Fruit fly (Drosophila melanogaster): ENCODE measurements around the gene CG34238.

The CG34238 gene

dm6 chr3L:10648431-10648830 lies 22.1 kb downstream of the CG34238 start:
- TF ChIP-seq CG9948 (tag; optimal IDR thresholded peaks at IDR 0.05) (peak; percentile 22), gl (tag; optimal IDR thresholded peaks at IDR 0.05) (peak; percentile 15), rn (GFP tag; IDR thresholded peaks at IDR 0.05) (no peak), CG14655 (GFP tag; optimal IDR thresholded peaks at IDR 0.05) (peak; percentile 45), fd96Ca (GFP tag; IDR thresholded peaks at IDR 0.05) (0 out of 3 replicates have a peak, but pooled peaks have one; percentile 51), CG10348 (GFP tag; IDR thresholded peaks at IDR 0.05) (no peak), Pif1B (GFP tag; optimal IDR thresholded peaks at IDR 0.05) (peak; percentile 35), Ets98B (GFP tag; IDR thresholded peaks at IDR 0.05) (peak; percentile 62), EcR (GFP tag; optimal IDR thresholded peaks at IDR 0.05) (no peak), CG8301 (tag; optimal IDR thresholded peaks at IDR 0.05) (peak; percentile 53), CG12605 (GFP tag; IDR thresholded peaks at IDR 0.05) (peak; percentile 51; the same call in 1 of the 2 replicates), CG17806 (tag; optimal IDR thresholded peaks at IDR 0.05) (peak; percentile 50), Snoo (tag; optimal IDR thresholded peaks at IDR 0.05) (no peak), D1 (tag; optimal IDR thresholded peaks at IDR 0.05) (no peak), CG13204 (GFP tag; optimal IDR thresholded peaks at IDR 0.05) (no peak), CG34367 (tag; optimal IDR thresholded peaks at IDR 0.05) (peak; percentile 48), Pif1A (GFP tag; optimal IDR thresholded peaks at IDR 0.05) (peak; percentile 63), CG32121 (GFP tag; IDR thresholded peaks at IDR 0.05) (peak; percentile 47), CG15710 (tag; optimal IDR thresholded peaks at IDR 0.05) (peak; percentile 39), CG4496 (GFP tag; IDR thresholded peaks at IDR 0.05) (peak; percentile 70; the same call in 2 of the 3 replicates), CG8159 (tag; optimal IDR thresholded peaks at IDR 0.05) (no peak)

dm6 chr3L:10651271-10651670 lies 25.0 kb downstream of the CG34238 start:
- TF ChIP-seq CG12605 (GFP tag; IDR thresholded peaks at IDR 0.05) (no peak), rn (GFP tag; IDR thresholded peaks at IDR 0.05) (no peak), CG8301 (tag; optimal IDR thresholded peaks at IDR 0.05) (no peak), CG13204 (GFP tag; optimal IDR thresholded peaks at IDR 0.05) (no peak), CG4496 (GFP tag; IDR thresholded peaks at IDR 0.05) (no peak), Ets98B (GFP tag; IDR thresholded peaks at IDR 0.05) (no peak), CG15710 (tag; optimal IDR thresholded peaks at IDR 0.05) (no peak), CG9948 (tag; optimal IDR thresholded peaks at IDR 0.05) (no peak), gl (tag; optimal IDR thresholded peaks at IDR 0.05) (no peak), Pif1A (GFP tag; optimal IDR thresholded peaks at IDR 0.05) (no peak), CG32121 (GFP tag; IDR thresholded peaks at IDR 0.05) (no peak), CG17806 (tag; optimal IDR thresholded peaks at IDR 0.05) (no peak), Snoo (tag; optimal IDR thresholded peaks at IDR 0.05) (no peak), Pif1B (GFP tag; optimal IDR thresholded peaks at IDR 0.05) (no peak), CG34367 (tag; optimal IDR thresholded peaks at IDR 0.05) (no peak), CG14655 (GFP tag; optimal IDR thresholded peaks at IDR 0.05) (no peak), EcR (GFP tag; optimal IDR thresholded peaks at IDR 0.05) (no peak), D1 (tag; optimal IDR thresholded peaks at IDR 0.05) (no peak), fd96Ca (GFP tag; IDR thresholded peaks at IDR 0.05) (no peak), CG10348 (GFP tag; IDR thresholded peaks at IDR 0.05) (no peak)

dm6 chr3L:10652487-10652886 lies 26.2 kb downstream of the CG34238 start:
- TF ChIP-seq CG17806 (tag; optimal IDR thresholded peaks at IDR 0.05), result no peak
- TF ChIP-seq fd96Ca (GFP tag; IDR thresholded peaks at IDR 0.05), result no peak
- peak; percentile 48 for TF ChIP-seq EcR (GFP tag; optimal IDR thresholded peaks at IDR 0.05)
- peak; percentile 16 for TF ChIP-seq CG8159 (tag; optimal IDR thresholded peaks at IDR 0.05)

dm6 chr3L:10654439-10654838 lies 28.1 kb downstream of the CG34238 start:
- TF ChIP-seq EcR (GFP tag; optimal IDR thresholded peaks at IDR 0.05) (no peak), D1 (tag; optimal IDR thresholded peaks at IDR 0.05) (no peak), CG34367 (tag; optimal IDR thresholded peaks at IDR 0.05) (no peak)

- TF ChIP-seq CG9948 (tag; optimal IDR thresholded peaks at IDR 0.05), result no peak
- TF ChIP-seq Pif1A (GFP tag; optimal IDR thresholded peaks at IDR 0.05), result peak; percentile 71
- TF ChIP-seq CG8159 (tag; optimal IDR thresholded peaks at IDR 0.05), result peak; percentile 22
- peak; percentile 44 for TF ChIP-seq CG14655 (GFP tag; optimal IDR thresholded peaks at IDR 0.05)
- TF ChIP-seq fd96Ca (GFP tag; IDR thresholded peaks at IDR 0.05), result 0 out of 3 replicates have a peak, but pooled peaks have one; percentile 40
- TF ChIP-seq CG12605 (GFP tag; IDR thresholded peaks at IDR 0.05), result no peak
- TF ChIP-seq CG17806 (tag; optimal IDR thresholded peaks at IDR 0.05), result peak; percentile 16
- peak; percentile 26 for TF ChIP-seq CG15710 (tag; optimal IDR thresholded peaks at IDR 0.05)
- peak; percentile 15; the same call in 1 of the 2 replicates for TF ChIP-seq CG32121 (GFP tag; IDR thresholded peaks at IDR 0.05)
- TF ChIP-seq D1 (tag; optimal IDR thresholded peaks at IDR 0.05), result no peak
- no peak for TF ChIP-seq CG8301 (tag; optimal IDR thresholded peaks at IDR 0.05)
- TF ChIP-seq EcR (GFP tag; optimal IDR thresholded peaks at IDR 0.05), result no peak
- TF ChIP-seq Ets98B (GFP tag; IDR thresholded peaks at IDR 0.05), result peak; percentile 50
- peak; percentile 20 for TF ChIP-seq CG13204 (GFP tag; optimal IDR thresholded peaks at IDR 0.05)
- peak; percentile 43 for TF ChIP-seq CG34367 (tag; optimal IDR thresholded peaks at IDR 0.05)
- TF ChIP-seq CG10348 (GFP tag; IDR thresholded peaks at IDR 0.05), result no peak
- peak; percentile 71 for TF ChIP-seq gl (tag; optimal IDR thresholded peaks at IDR 0.05)
- peak; percentile 36 for TF ChIP-seq Snoo (tag; optimal IDR thresholded peaks at IDR 0.05)
- peak; percentile 71 for TF ChIP-seq Pif1B (GFP tag; optimal IDR thresholded peaks at IDR 0.05)
- no peak for TF ChIP-seq rn (GFP tag; IDR thresholded peaks at IDR 0.05)
- TF ChIP-seq CG4496 (GFP tag; IDR thresholded peaks at IDR 0.05), result peak; percentile 48; the same call in 1 of the 3 replicates
Measured at dm6 chr3L:10656451-10657198, 30.3 kb downstream of the CG34238 start.

dm6 chr3L:10657311-10657710 lies 31.0 kb downstream of the CG34238 start:
- TF ChIP-seq EcR (GFP tag; optimal IDR thresholded peaks at IDR 0.05) (no peak), CG8301 (tag; optimal IDR thresholded peaks at IDR 0.05) (no peak), CG12605 (GFP tag; IDR thresholded peaks at IDR 0.05) (peak; percentile 16; the same call in 1 of the 2 replicates), Ets98B (GFP tag; IDR thresholded peaks at IDR 0.05) (peak; percentile 5; the same call in 1 of the 2 replicates), CG32121 (GFP tag; IDR thresholded peaks at IDR 0.05) (peak; percentile 39; the same call in 1 of the 2 replicates), CG13204 (GFP tag; optimal IDR thresholded peaks at IDR 0.05) (no peak), CG34367 (tag; optimal IDR thresholded peaks at IDR 0.05) (no peak), Pif1A (GFP tag; optimal IDR thresholded peaks at IDR 0.05) (no peak), CG14655 (GFP tag; optimal IDR thresholded peaks at IDR 0.05) (no peak), CG4496 (GFP tag; IDR thresholded peaks at IDR 0.05) (0 out of 3 replicates have a peak, but pooled peaks have one; percentile 7)
